Worm (Caenorhabditis elegans) whole organism, L1 larva: Measurements from ENCODE around the gene mboa-1.

Source experiments
- C04F5.9 ChIP-seq: sonication (generic microtip); optimal IDR thresholded peaks from 2 replicates; lab custom pipeline; 2016; ENCODE audit warnings: missing genetic modification characterization, missing compliant biosample characterization
- C16A3.4 ChIP-seq: fragments of 150-350 bp; optimal IDR thresholded peaks from 2 replicates; lab custom pipeline; 2014; ENCODE audit warnings: missing biosample characterization, missing genetic modification characterization
- C34B4.2 ChIP-seq: sonication (generic microtip); optimal IDR thresholded peaks from 2 replicates; lab custom pipeline; 2017; ENCODE audit warnings: mild to moderate bottlenecking, missing genetic modification characterization, missing compliant biosample characterization
- Y116A8C.19 ChIP-seq: sonication (generic microtip); optimal IDR thresholded peaks from 2 replicates; lab custom pipeline; 2016; ENCODE audit warnings: missing compliant biosample characterization, missing genetic modification characterization, borderline replicate concordance
- blmp-1 ChIP-seq: fragments of 150-350 bp; optimal IDR thresholded peaks from 2 replicates; lab custom pipeline; 2014; ENCODE audit warnings: missing biosample characterization, missing genetic modification characterization
- ceh-63 ChIP-seq: fragments of 200-800 bp; sonication (Bioruptor generic); optimal IDR thresholded peaks from 2 replicates; lab custom pipeline; 2018; ENCODE audit warnings: mild to moderate bottlenecking, missing genetic modification characterization, missing compliant biosample characterization
- ceh-8 ChIP-seq: fragments of 200-800 bp; sonication (Bioruptor generic); optimal IDR thresholded peaks from 2 replicates; lab custom pipeline; 2018; ENCODE audit warnings: mild to moderate bottlenecking, missing genetic modification characterization, moderate library complexity, missing compliant biosample characterization
- ceh-82 ChIP-seq, 3 experiments: fragments of 150-350 bp in 1 of 3; sonication (generic microtip) in 2 of 3; optimal IDR thresholded peaks; 2 replicates each; lab custom pipeline; 2014 to 2017; ENCODE audit warnings: missing biosample characterization in 3 of 3, missing genetic modification characterization in 3 of 3
- dpl-1 ChIP-seq, 3 experiments: fragments of 150-350 bp in 2 of 3; sonication (generic microtip) in 1 of 3; optimal IDR thresholded peaks; 2 replicates each; lab custom pipeline; 2014 to 2017; ENCODE audit warnings: missing biosample characterization in 3 of 3, missing genetic modification characterization in 3 of 3, missing genetic modification reagents in 3 of 3
- efl-1 ChIP-seq, 4 experiments: fragments of 150-350 bp; optimal IDR thresholded peaks in 3 of 4; peaks in 1 of 4; 1 replicate in 1 of 4; 2 replicates in 3 of 4; lab custom pipeline; 2014; ENCODE audit warnings: missing biosample characterization in 2 of 4, missing genetic modification characterization in 2 of 4, missing genetic modification reagents in 2 of 4
- efl-3 ChIP-seq: fragments of 200-800 bp; sonication (Bioruptor generic); optimal IDR thresholded peaks from 2 replicates; lab custom pipeline; 2018; ENCODE audit warnings: mild to moderate bottlenecking, missing genetic modification characterization, missing compliant biosample characterization
- fkh-10 ChIP-seq: sonication (generic microtip); optimal IDR thresholded peaks from 2 replicates; lab custom pipeline; 2017; ENCODE audit warnings: missing biosample characterization, missing genetic modification reagents, missing genetic modification characterization
- fkh-4 ChIP-seq: sonication (generic microtip); optimal IDR thresholded peaks from 2 replicates; lab custom pipeline; 2016; ENCODE audit warnings: missing compliant biosample characterization, missing genetic modification characterization, borderline replicate concordance
- fkh-8 ChIP-seq: sonication (generic microtip); optimal IDR thresholded peaks from 2 replicates; lab custom pipeline; 2016; ENCODE audit warnings: mild to moderate bottlenecking, missing genetic modification characterization, missing compliant biosample characterization
- grh-1 ChIP-seq: fragments of 200-800 bp; sonication (Bioruptor generic); IDR thresholded peaks from 2 replicates; pipeline ENCODE4 v1.3.6; 2022; ENCODE audit warnings: missing genetic modification reagents, missing genetic modification characterization, missing compliant biosample characterization
- hlh-4 ChIP-seq: sonication (generic microtip); optimal IDR thresholded peaks from 2 replicates; lab custom pipeline; 2016; ENCODE audit warnings: mild to moderate bottlenecking, missing genetic modification characterization, missing compliant biosample characterization
- hpl-2 ChIP-seq: fragments of 150-350 bp; optimal IDR thresholded peaks from 2 replicates; lab custom pipeline; 2014; ENCODE audit warnings: missing biosample characterization, missing genetic modification reagents, missing genetic modification characterization
- irx-1 ChIP-seq: sonication (generic microtip); optimal IDR thresholded peaks from 2 replicates; lab custom pipeline; 2016; ENCODE audit warnings: missing genetic modification characterization, missing compliant biosample characterization
- lin-13 ChIP-seq: fragments of 150-350 bp; optimal IDR thresholded peaks from 2 replicates; lab custom pipeline; 2014; ENCODE audit warnings: missing biosample characterization, missing genetic modification reagents, missing genetic modification characterization
- lsy-2 ChIP-seq, 2 experiments: fragments of 150-350 bp; optimal IDR thresholded peaks; 2 replicates each; lab custom pipeline; 2014; ENCODE audit warnings: missing biosample characterization in 2 of 2, missing genetic modification characterization in 2 of 2
- mab-9 ChIP-seq: fragments of 200-800 bp; sonication (Bioruptor generic); IDR thresholded peaks from 2 replicates; pipeline ENCODE4 v1.3.6; 2022; ENCODE audit warnings: missing genetic modification reagents, missing genetic modification characterization, missing compliant biosample characterization
- nhr-12 ChIP-seq: sonication (generic microtip); optimal IDR thresholded peaks from 2 replicates; lab custom pipeline; 2017; ENCODE audit warnings: missing biosample characterization, missing genetic modification characterization
- nhr-19 ChIP-seq: fragments of 200-800 bp; sonication (Bioruptor generic); conservative IDR thresholded peaks from 2 replicates; pipeline ENCODE4 v1.3.6; 2022; ENCODE audit warnings: missing genetic modification characterization, missing compliant biosample characterization
- nhr-237 ChIP-seq: fragments of 150-350 bp; optimal IDR thresholded peaks from 2 replicates; lab custom pipeline; 2014; ENCODE audit warnings: missing biosample characterization, missing genetic modification characterization
- nhr-28 ChIP-seq: fragments of 150-350 bp; optimal IDR thresholded peaks from 2 replicates; lab custom pipeline; 2014; ENCODE audit warnings: missing biosample characterization, missing genetic modification characterization
- nhr-71 ChIP-seq: sonication (generic microtip); optimal IDR thresholded peaks from 2 replicates; lab custom pipeline; 2016; ENCODE audit warnings: mild to moderate bottlenecking, missing genetic modification characterization, moderate library complexity, missing compliant biosample characterization
- nhr-77 ChIP-seq: fragments of 150-350 bp; optimal IDR thresholded peaks from 2 replicates; lab custom pipeline; 2014; ENCODE audit warnings: missing biosample characterization, missing genetic modification characterization
- nhr-84 ChIP-seq: sonication (generic microtip); optimal IDR thresholded peaks from 2 replicates; lab custom pipeline; 2017; ENCODE audit warnings: missing biosample characterization, missing genetic modification characterization
- nhr-85 ChIP-seq: sonication (generic microtip); peaks from one replicate; lab custom pipeline; 2016; ENCODE audit warnings: missing genetic modification characterization, inconsistent platforms, missing compliant biosample characterization
- pag-3 ChIP-seq: sonication (generic microtip); optimal IDR thresholded peaks from 2 replicates; lab custom pipeline; 2017; ENCODE audit warnings: missing genetic modification characterization, mild to moderate bottlenecking, missing compliant biosample characterization, antibody characterized with exemption, borderline replicate concordance; ENCODE audit not compliant: insufficient read depth
- snu-23 ChIP-seq: sonication (generic microtip); optimal IDR thresholded peaks from 2 replicates; lab custom pipeline; 2016; ENCODE audit warnings: missing genetic modification characterization, missing compliant biosample characterization
- sox-4 ChIP-seq: sonication (generic microtip); optimal IDR thresholded peaks from 2 replicates; lab custom pipeline; 2016; ENCODE audit warnings: missing genetic modification characterization, missing compliant biosample characterization
- sptf-1 ChIP-seq: fragments of 150-350 bp; optimal IDR thresholded peaks from 2 replicates; lab custom pipeline; 2014; ENCODE audit warnings: missing biosample characterization, missing genetic modification characterization
- tbx-2 ChIP-seq: sonication (generic microtip); optimal IDR thresholded peaks from 2 replicates; lab custom pipeline; 2016; ENCODE audit warnings: missing genetic modification characterization, missing compliant biosample characterization
- tlp-1 ChIP-seq: fragments of 150-350 bp; optimal IDR thresholded peaks from 2 replicates; lab custom pipeline; 2014; ENCODE audit warnings: missing biosample characterization, missing genetic modification characterization
- unc-30 ChIP-seq: sonication (generic microtip); optimal IDR thresholded peaks from 2 replicates; lab custom pipeline; 2017; ENCODE audit warnings: missing biosample characterization, missing genetic modification characterization
- unc-62 ChIP-seq: fragments of 150-350 bp; optimal IDR thresholded peaks from 2 replicates; lab custom pipeline; 2014; ENCODE audit warnings: missing biosample characterization, missing genetic modification reagents, missing genetic modification characterization
- xbp-1 ChIP-seq: sonication (generic microtip); optimal IDR thresholded peaks from 2 replicates; lab custom pipeline; 2016; ENCODE audit warnings: missing genetic modification characterization, missing compliant biosample characterization
- zip-4 ChIP-seq: fragments of 200-800 bp; sonication (Bioruptor generic); optimal IDR thresholded peaks from 2 replicates; lab custom pipeline; 2018; ENCODE audit warnings: mild to moderate bottlenecking, missing genetic modification characterization, moderate library complexity, missing compliant biosample characterization
- ztf-11 ChIP-seq, 2 experiments: sonication (generic microtip); optimal IDR thresholded peaks; 2 replicates each; lab custom pipeline; 2016 to 2017; ENCODE audit warnings: missing genetic modification characterization in 2 of 2, missing biosample characterization in 1 of 2, missing compliant biosample characterization in 1 of 2

mboa-1 gene

ce11 chrX:15997926-15998325, 32.7 kb upstream of the mboa-1 start:
- TF ChIP-seq unc-62 = no peak
- TF ChIP-seq efl-1 (optimal IDR thresholded peaks at IDR 0.05; lab: Kevin White, UChicago) = no peak
- TF ChIP-seq efl-1 (GFP tag; optimal IDR thresholded peaks at IDR 0.05 in 1 of 2; lab: Kevin White, UChicago) = peak in 1 of 2 experiments; percentile 28

- TF ChIP-seq C04F5.9 (tag; lab: Kevin White, UChicago) (no peak), nhr-84 (no peak), xbp-1 (tag; lab: Kevin White, UChicago) (no peak), sox-4 (tag; lab: Kevin White, UChicago) (no peak), ceh-82 (tag; optimal IDR thresholded peaks at IDR 0.05; lab: Kevin White, UChicago) (no peak), nhr-237 (tag; lab: Kevin White, UChicago) (no peak), tlp-1 (tag; lab: Kevin White, UChicago) (no peak), snu-23 (GFP tag; lab: Kevin White, UChicago) (no peak), Y116A8C.19 (no peak), efl-3 (no peak), fkh-8 (tag; lab: Kevin White, UChicago) (no peak), sptf-1 (tag; lab: Kevin White, UChicago) (no peak), lsy-2 (tag; optimal IDR thresholded peaks at IDR 0.05; lab: Kevin White, UChicago) (no peak), C16A3.4 (tag; lab: Kevin White, UChicago) (no peak), mab-9 (no peak), efl-1 (optimal IDR thresholded peaks at IDR 0.05; lab: Kevin White, UChicago) (no peak), efl-1 (GFP tag; optimal IDR thresholded peaks at IDR 0.05 in 1 of 2; lab: Kevin White, UChicago) (no peak), nhr-28 (no peak), nhr-71 (tag; lab: Kevin White, UChicago) (no peak), pag-3 (no peak), nhr-85 (tag; lab: Kevin White, UChicago) (no peak)
- TF ChIP-seq, all 84 proteins: peak for 0
Observed at ce11 chrX:16002794-16003193, 27.8 kb upstream of the mboa-1 start.

- TF ChIP-seq C34B4.2 (no peak), ceh-8 (no peak), blmp-1 (tag; lab: Kevin White, UChicago) (no peak), fkh-10 (GFP tag; lab: Kevin White, UChicago) (no peak), nhr-12 (tag; lab: Kevin White, UChicago) (no peak), unc-30 (tag; lab: Kevin White, UChicago) (no peak), lin-13 (no peak), tbx-2 (tag; lab: Kevin White, UChicago) (no peak), ceh-63 (GFP tag; lab: Kevin White, UChicago) (no peak), dpl-1 (GFP tag; optimal IDR thresholded peaks at IDR 0.05; lab: Kevin White, UChicago) (no peak), hlh-4 (tag; lab: Kevin White, UChicago) (no peak), irx-1 (no peak), hpl-2 (GFP tag; lab: Kevin White, UChicago) (no peak), fkh-4 (no peak), zip-4 (GFP tag; lab: Kevin White, UChicago) (no peak), C16A3.4 (tag; lab: Kevin White, UChicago) (no peak), sptf-1 (tag; lab: Kevin White, UChicago) (no peak), nhr-77 (tag; lab: Kevin White, UChicago) (no peak)
Observed at ce11 chrX:16006529-16006928, 24.1 kb upstream of the mboa-1 start, which contains the start of gene C09G1.4. Gene C09G1.4, minus strand, starts transcription at chrX:16006629.

- TF ChIP-seq nhr-19 (GFP tag; lab: Robert Waterston, UW) (no peak), grh-1 (GFP tag; lab: Robert Waterston, UW) (no peak), unc-30 (tag; lab: Kevin White, UChicago) (no peak), ztf-11 (tag; optimal IDR thresholded peaks at IDR 0.05; lab: Kevin White, UChicago) (no peak), C34B4.2 (no peak)
Observed at ce11 chrX:16016796-16017195, 13.8 kb upstream of the mboa-1 start, which contains the start of the genes VB0395L.1 and nhx-1. Gene VB0395L.1, minus strand, starts transcription at chrX:16016981. Gene nhx-1, plus strand, starts transcription at chrX:16017121.
